Fruit fly (Drosophila melanogaster) whole organism, embryonic: Measurements from ENCODE around the gene Exd2.

Experiments used
- Adf1 ChIP-seq: fragments of 200-800 bp; sonication (Bioruptor generic); IDR thresholded peaks from 2 replicates; pipeline ENCODE4 v1.3.6; 2022; ENCODE audit warnings: missing biosample characterization, missing genetic modification characterization
- Atf3 ChIP-seq: fragments of 200-800 bp; sonication (Bioruptor generic); optimal IDR thresholded peaks from 3 replicates; lab custom pipeline; 2016; ENCODE audit warnings: missing biosample characterization, missing genetic modification characterization
- CG10147 ChIP-seq: fragments of 200-800 bp; sonication (Bioruptor generic); optimal IDR thresholded peaks from 2 replicates; lab custom pipeline; 2019; ENCODE audit warnings: missing biosample characterization, mild to moderate bottlenecking, missing genetic modification characterization, moderate library complexity
- CG10543 ChIP-seq: fragments of 200-800 bp; sonication (Bioruptor generic); optimal IDR thresholded peaks from 3 replicates; lab custom pipeline; 2017; ENCODE audit warnings: missing biosample characterization, mild to moderate bottlenecking, missing genetic modification characterization, moderate library complexity
- CG10654 ChIP-seq: fragments of 200-800 bp; sonication (Bioruptor generic); optimal IDR thresholded peaks from 2 replicates; lab custom pipeline; 2016; ENCODE audit warnings: missing biosample characterization, missing genetic modification characterization
- CG11093 ChIP-seq: fragments of 200-800 bp; sonication (Bioruptor generic); IDR thresholded peaks from 3 replicates; pipeline ENCODE4 v1.3.6; 2022; ENCODE audit warnings: missing biosample characterization, missing genetic modification characterization
- CG11456 ChIP-seq: fragments of 200-800 bp; sonication (Bioruptor generic); IDR thresholded peaks from 3 replicates; pipeline ENCODE4 v1.3.6; 2022; ENCODE audit warnings: missing biosample characterization, missing genetic modification characterization
- CG11504 ChIP-seq: fragments of 200-800 bp; sonication (Bioruptor generic); optimal IDR thresholded peaks from 3 replicates; lab custom pipeline; 2019; ENCODE audit warnings: missing biosample characterization, mild to moderate bottlenecking, missing genetic modification characterization, moderate library complexity
- CG13424 ChIP-seq: fragments of 200-800 bp; sonication (Bioruptor generic); optimal IDR thresholded peaks from 2 replicates; lab custom pipeline; 2019; ENCODE audit warnings: missing biosample characterization, mild to moderate bottlenecking, missing genetic modification characterization, moderate library complexity
- CG13624 ChIP-seq: fragments of 200-800 bp; sonication (Bioruptor generic); optimal IDR thresholded peaks from 2 replicates; lab custom pipeline; 2016; ENCODE audit warnings: missing biosample characterization, missing genetic modification characterization
- CG14667 ChIP-seq: fragments of 200-800 bp; sonication (Bioruptor generic); IDR thresholded peaks from 2 replicates; pipeline ENCODE4 v1.3.6; 2022; ENCODE audit warnings: missing biosample characterization, missing genetic modification characterization
- CG15011 ChIP-seq: fragments of 200-800 bp; sonication (Bioruptor generic); optimal IDR thresholded peaks from 3 replicates; lab custom pipeline; 2018; ENCODE audit warnings: missing biosample characterization, mild to moderate bottlenecking, missing genetic modification characterization
- CG18599 ChIP-seq: fragments of 200-800 bp; sonication (Bioruptor generic); optimal IDR thresholded peaks from 3 replicates; lab custom pipeline; 2017; ENCODE audit warnings: missing biosample characterization, missing genetic modification characterization, mild to moderate bottlenecking, moderate library complexity, missing genetic modification reagents
- CG2678 ChIP-seq: fragments of 200-800 bp; sonication (Bioruptor generic); optimal IDR thresholded peaks from 3 replicates; lab custom pipeline; 2019; ENCODE audit warnings: missing biosample characterization, mild to moderate bottlenecking, missing genetic modification characterization, moderate library complexity
- CG34422 ChIP-seq: fragments of 200-800 bp; sonication (Bioruptor generic); IDR thresholded peaks from 3 replicates; pipeline ENCODE4 v1.3.6; 2022; ENCODE audit warnings: missing biosample characterization, missing genetic modification characterization
- CG4617 ChIP-seq: fragments of 200-800 bp; sonication (Bioruptor generic); optimal IDR thresholded peaks from 3 replicates; lab custom pipeline; 2016; ENCODE audit warnings: missing biosample characterization, missing genetic modification characterization, borderline replicate concordance
- CG7839 ChIP-seq: fragments of 200-800 bp; sonication (Bioruptor generic); optimal IDR thresholded peaks from 3 replicates; lab custom pipeline; 2018; ENCODE audit warnings: missing biosample characterization, mild to moderate bottlenecking, missing genetic modification characterization, moderate library complexity
- CG9932 ChIP-seq: fragments of 200-800 bp; sonication (Bioruptor generic); IDR thresholded peaks from 2 replicates; pipeline ENCODE4 v1.3.6; 2022; ENCODE audit warnings: missing biosample characterization, missing genetic modification characterization
- CoRest ChIP-seq: fragments of 200-800 bp; sonication (Bioruptor generic); optimal IDR thresholded peaks from 3 replicates; lab custom pipeline; 2018; ENCODE audit warnings: missing biosample characterization, mild to moderate bottlenecking, missing genetic modification characterization, moderate library complexity
- D19A ChIP-seq: fragments of 200-800 bp; optimal IDR thresholded peaks from 3 replicates; lab custom pipeline; 2019; ENCODE audit warnings: missing biosample characterization, mild to moderate bottlenecking, missing genetic modification characterization, moderate library complexity
- D19B ChIP-seq: fragments of 200-800 bp; sonication (Bioruptor generic); optimal IDR thresholded peaks from 2 replicates; lab custom pipeline; 2017; ENCODE audit warnings: missing biosample characterization, mild to moderate bottlenecking, missing genetic modification characterization
- Dip3 ChIP-seq: fragments of 200-800 bp; sonication (Bioruptor generic); optimal IDR thresholded peaks from 3 replicates; lab custom pipeline; 2016; ENCODE audit warnings: missing biosample characterization, missing genetic modification characterization
- E2f2 ChIP-seq: fragments of 200-800 bp; sonication (Bioruptor generic); IDR thresholded peaks from 2 replicates; pipeline ENCODE4 v1.3.6; 2022; ENCODE audit warnings: missing biosample characterization, missing genetic modification characterization
- HmgZ ChIP-seq: fragments of 200-800 bp; sonication (Bioruptor generic); optimal IDR thresholded peaks from 2 replicates; lab custom pipeline; 2018; ENCODE audit warnings: missing biosample characterization, mild to moderate bottlenecking, missing genetic modification characterization
- Hr3 ChIP-seq: fragments of 200-800 bp; sonication (Bioruptor generic); optimal IDR thresholded peaks from 3 replicates; lab custom pipeline; 2016; ENCODE audit warnings: missing biosample characterization, missing genetic modification characterization
- Hr51 ChIP-seq, 2 experiments: fragments of 200-800 bp; sonication (Bioruptor generic); optimal IDR thresholded peaks; 2 replicates in 1 of 2; 3 replicates in 1 of 2; lab custom pipeline; 2016 to 2018; ENCODE audit warnings: missing biosample characterization in 2 of 2, missing genetic modification characterization in 2 of 2, mild to moderate bottlenecking in 1 of 2, moderate library complexity in 1 of 2
- Meics ChIP-seq: fragments of 200-800 bp; sonication (Bioruptor generic); optimal IDR thresholded peaks from 2 replicates; lab custom pipeline; 2017; ENCODE audit warnings: missing biosample characterization, mild to moderate bottlenecking, missing genetic modification characterization
- Myb ChIP-seq: fragments of 200-800 bp; sonication (Bioruptor generic); optimal IDR thresholded peaks from 2 replicates; lab custom pipeline; 2016; ENCODE audit warnings: missing biosample characterization, missing genetic modification characterization
- Nf-YB ChIP-seq: fragments of 200-800 bp; sonication (Bioruptor generic); optimal IDR thresholded peaks from 3 replicates; lab custom pipeline; 2019; ENCODE audit warnings: missing biosample characterization, mild to moderate bottlenecking, missing genetic modification characterization, moderate library complexity
- PHDP ChIP-seq: fragments of 200-800 bp; sonication (Bioruptor generic); optimal IDR thresholded peaks from 3 replicates; lab custom pipeline; 2018; ENCODE audit warnings: missing biosample characterization, mild to moderate bottlenecking, missing genetic modification characterization, moderate library complexity
- Ptx1 ChIP-seq: fragments of 200-800 bp; sonication (Bioruptor generic); IDR thresholded peaks from 2 replicates; pipeline ENCODE4 v1.3.6; 2022; ENCODE audit warnings: missing biosample characterization, missing genetic modification characterization
- chinmo ChIP-seq: fragments of 200-800 bp; sonication (Bioruptor generic); IDR thresholded peaks from 4 replicates; pipeline ENCODE4 v1.3.6; 2022; ENCODE audit warnings: missing biosample characterization, missing genetic modification characterization; ENCODE audit not compliant: partially characterized antibody
- crc ChIP-seq: fragments of 200-800 bp; sonication (Bioruptor generic); optimal IDR thresholded peaks from 2 replicates; lab custom pipeline; 2016; ENCODE audit warnings: missing biosample characterization, missing genetic modification characterization
- cwo ChIP-seq: fragments of 200-800 bp; sonication (Bioruptor generic); optimal IDR thresholded peaks from 3 replicates; lab custom pipeline; 2017; ENCODE audit warnings: missing biosample characterization, missing genetic modification characterization, mild to moderate bottlenecking, moderate library complexity, missing genetic modification reagents
- en ChIP-seq: fragments of 200-800 bp; sonication (Bioruptor generic); optimal IDR thresholded peaks from 2 replicates; lab custom pipeline; 2016; ENCODE audit warnings: missing biosample characterization, missing genetic modification characterization
- fd96Cb ChIP-seq: fragments of 200-800 bp; sonication (Bioruptor generic); optimal IDR thresholded peaks from 2 replicates; lab custom pipeline; 2018; ENCODE audit warnings: missing biosample characterization, mild to moderate bottlenecking, missing genetic modification characterization, moderate library complexity
- fu2 ChIP-seq: fragments of 200-800 bp; sonication (Bioruptor generic); optimal IDR thresholded peaks from 2 replicates; lab custom pipeline; 2016; ENCODE audit warnings: missing biosample characterization, missing genetic modification characterization
- gem ChIP-seq: fragments of 200-800 bp; sonication (Bioruptor generic); optimal IDR thresholded peaks from 2 replicates; lab custom pipeline; 2019; ENCODE audit warnings: missing biosample characterization, mild to moderate bottlenecking, missing genetic modification characterization, moderate library complexity
- grn ChIP-seq: fragments of 200-800 bp; sonication (Bioruptor generic); optimal IDR thresholded peaks from 3 replicates; lab custom pipeline; 2017; ENCODE audit warnings: missing biosample characterization, missing genetic modification characterization
- lmd ChIP-seq: fragments of 200-800 bp; sonication (Bioruptor generic); IDR thresholded peaks from 2 replicates; pipeline ENCODE4 v1.3.6; 2022; ENCODE audit warnings: missing biosample characterization, missing genetic modification characterization
- odd ChIP-seq: fragments of 200-800 bp; sonication (Bioruptor generic); optimal IDR thresholded peaks from 2 replicates; lab custom pipeline; 2017; ENCODE audit warnings: missing biosample characterization, mild to moderate bottlenecking, missing genetic modification characterization
- pho ChIP-seq: fragments of 200-800 bp; sonication (Bioruptor generic); optimal IDR thresholded peaks from 2 replicates; lab custom pipeline; 2016; ENCODE audit warnings: missing biosample characterization, missing genetic modification characterization
- ro ChIP-seq: fragments of 200-800 bp; sonication (Bioruptor generic); IDR thresholded peaks from 2 replicates; pipeline ENCODE4 v1.3.6; 2022; ENCODE audit warnings: missing biosample characterization, missing genetic modification characterization
- row ChIP-seq: fragments of 200-800 bp; sonication (Bioruptor generic); IDR thresholded peaks from 3 replicates; pipeline ENCODE4 v1.3.6; 2022; ENCODE audit warnings: missing biosample characterization, missing genetic modification characterization
- schlank ChIP-seq: fragments of 200-800 bp; sonication (Bioruptor generic); optimal IDR thresholded peaks from 2 replicates; lab custom pipeline; 2018; ENCODE audit warnings: missing biosample characterization, mild to moderate bottlenecking, missing genetic modification characterization
- sim ChIP-seq: fragments of 200-800 bp; sonication (Bioruptor generic); IDR thresholded peaks from 2 replicates; pipeline ENCODE4 v1.3.6; 2022; ENCODE audit warnings: missing biosample characterization, missing genetic modification characterization
- sima ChIP-seq: fragments of 200-800 bp; sonication (Bioruptor generic); optimal IDR thresholded peaks from 2 replicates; lab custom pipeline; 2016; ENCODE audit warnings: missing biosample characterization, missing genetic modification characterization
- tio ChIP-seq: fragments of 200-800 bp; sonication (Bioruptor generic); optimal IDR thresholded peaks from 2 replicates; lab custom pipeline; 2017; ENCODE audit warnings: missing biosample characterization, missing genetic modification characterization, inconsistent platforms

Exd2 gene

dm6 chr3R:11460502-11461358 lies 25.2 kb upstream of the Exd2 start, which contains the start of gene PGRP-LB:
TSS of gene PGRP-LB (minus strand) at chr3R:11460552.
- no peak for TF ChIP-seq sima (GFP tag; lab: Kevin White, UChicago)
- TF ChIP-seq sim, result no peak
- no peak for TF ChIP-seq en (GFP tag; lab: Kevin White, UChicago)
- peak; percentile 51 for TF ChIP-seq grn (GFP tag; lab: Kevin White, UChicago)
- no peak for TF ChIP-seq schlank (tag; lab: Kevin White, UChicago)
- peak; percentile 42 for TF ChIP-seq CG13624 (GFP tag; lab: Kevin White, UChicago)
- peak; percentile 14 for TF ChIP-seq CG10543 (GFP tag; lab: Kevin White, UChicago)
- TF ChIP-seq fd96Cb (tag; lab: Kevin White, UChicago), result no peak
- peak; percentile 86 for TF ChIP-seq D19A (tag; lab: Kevin White, UChicago)
- TF ChIP-seq odd (GFP tag; lab: Kevin White, UChicago), result no peak
- no peak for TF ChIP-seq E2f2 (GFP tag; lab: Robert Waterston, UW)
- peak; percentile 15 for TF ChIP-seq Hr3 (GFP tag; lab: Kevin White, UChicago)
- TF ChIP-seq CG34422 (GFP tag; lab: Robert Waterston, UW), result no peak
- TF ChIP-seq Hr51 (GFP tag; optimal IDR thresholded peaks at IDR 0.05; lab: Kevin White, UChicago), result peak in 1 of 2 experiments; percentile 15
- 0 out of 3 replicates have a peak, but pooled peaks have one; percentile 51 for TF ChIP-seq CG11456
- TF ChIP-seq CoRest (tag; lab: Kevin White, UChicago), result peak; percentile 4
- peak; percentile 28 for TF ChIP-seq CG10147
- TF ChIP-seq gem (tag; lab: Kevin White, UChicago), result peak; percentile 46
- TF ChIP-seq CG11504, result peak; percentile 45
- TF ChIP-seq chinmo (GFP tag; lab: Robert Waterston, UW), result 0 out of 4 replicates have a peak, but pooled peaks have one; percentile 66
- TF ChIP-seq row (GFP tag; lab: Robert Waterston, UW), result peak; percentile 67
- TF ChIP-seq pho (GFP tag; lab: Kevin White, UChicago), result peak; percentile 21
- TF ChIP-seq Dip3 (GFP tag; lab: Kevin White, UChicago), result peak; percentile 25
- no peak for TF ChIP-seq ro (GFP tag; lab: Robert Waterston, UW)
- no peak for TF ChIP-seq Atf3 (GFP tag; lab: Kevin White, UChicago)
- no peak for TF ChIP-seq Nf-YB (GFP tag; lab: Kevin White, UChicago)
- TF ChIP-seq PHDP (tag; lab: Kevin White, UChicago), result peak; percentile 2
- TF ChIP-seq lmd (GFP tag; lab: Robert Waterston, UW), result 0 out of 2 replicates have a peak, but pooled peaks have one; percentile 8
- TF ChIP-seq Meics (GFP tag; lab: Kevin White, UChicago), result peak; percentile 56
- 0 out of 2 replicates have a peak, but pooled peaks have one; percentile 9 for TF ChIP-seq CG14667 (GFP tag; lab: Robert Waterston, UW)
- TF ChIP-seq HmgZ (tag; lab: Kevin White, UChicago), result peak; percentile 47
- TF ChIP-seq crc (GFP tag; lab: Kevin White, UChicago), result no peak
- peak; percentile 9 for TF ChIP-seq tio (GFP tag; lab: Kevin White, UChicago)
- peak; percentile 12 for TF ChIP-seq fu2
- peak; percentile 39 for TF ChIP-seq cwo
- peak; percentile 32; the same call in 1 of the 2 replicates for TF ChIP-seq Adf1 (GFP tag; lab: Robert Waterston, UW)
- TF ChIP-seq CG18599 (GFP tag; lab: Kevin White, UChicago), result peak; percentile 51
- TF ChIP-seq CG9932 (GFP tag; lab: Robert Waterston, UW), result peak; percentile 35; the same call in 1 of the 2 replicates
- TF ChIP-seq CG11093 (GFP tag; lab: Robert Waterston, UW), result 0 out of 3 replicates have a peak, but pooled peaks have one; percentile 33
- TF ChIP-seq CG10654 (GFP tag; lab: Kevin White, UChicago), result no peak
- peak; percentile 27 for TF ChIP-seq CG15011
- peak; percentile 53 for TF ChIP-seq CG7839 (tag; lab: Kevin White, UChicago)
- TF ChIP-seq D19B (GFP tag; lab: Kevin White, UChicago), result peak; percentile 26
- peak; percentile 14 for TF ChIP-seq CG13424 (tag; lab: Kevin White, UChicago)
- TF ChIP-seq Ptx1 (GFP tag; lab: Robert Waterston, UW), result peak; percentile 38; the same call in 1 of the 2 replicates
- TF ChIP-seq CG4617 (GFP tag; lab: Kevin White, UChicago), result no peak
- TF ChIP-seq CG2678 (tag; lab: Kevin White, UChicago), result peak; percentile 49
- TF ChIP-seq Myb (GFP tag; lab: Kevin White, UChicago), result peak; percentile 16
